Worm (Caenorhabditis elegans) whole organism, L2 larva: Measurements from ENCODE around the gene phf-10.
A peak's percentile ranks its signal among the peaks of the same experiment; 100 is the strongest.

Experiments
- C34F6.9 ChIP-seq: fragments of 150-350 bp; optimal IDR thresholded peaks from 2 replicates; lab custom pipeline; 2014; ENCODE audit warnings: missing biosample characterization, missing genetic modification characterization
- F13H6.1 ChIP-seq: sonication (generic microtip); optimal IDR thresholded peaks from 2 replicates; lab custom pipeline; 2016; ENCODE audit warnings: missing genetic modification characterization, missing compliant biosample characterization
- ZK546.5 ChIP-seq: sonication (generic microtip); optimal IDR thresholded peaks from 2 replicates; lab custom pipeline; 2017; ENCODE audit warnings: missing biosample characterization, missing genetic modification characterization
- alr-1 ChIP-seq: fragments of 150-350 bp; optimal IDR thresholded peaks from 2 replicates; lab custom pipeline; 2014; ENCODE audit warnings: missing biosample characterization, missing genetic modification characterization
- aly-2 ChIP-seq: fragments of 150-350 bp; optimal IDR thresholded peaks from 2 replicates; lab custom pipeline; 2014; ENCODE audit warnings: missing biosample characterization, missing genetic modification characterization
- blmp-1 ChIP-seq: sonication (generic microtip); optimal IDR thresholded peaks from 2 replicates; lab custom pipeline; 2017; ENCODE audit warnings: missing genetic modification characterization, mild to moderate bottlenecking, missing compliant biosample characterization, antibody characterized with exemption, moderate library complexity; ENCODE audit not compliant: insufficient read depth
- ceh-16 ChIP-seq: fragments of 150-350 bp; optimal IDR thresholded peaks from 2 replicates; lab custom pipeline; 2014; ENCODE audit warnings: missing biosample characterization, missing genetic modification characterization
- ceh-82 ChIP-seq: fragments of 150-350 bp; optimal IDR thresholded peaks from 2 replicates; lab custom pipeline; 2014; ENCODE audit warnings: missing biosample characterization, missing genetic modification characterization
- crh-2 ChIP-seq: sonication (generic microtip); optimal IDR thresholded peaks from 2 replicates; lab custom pipeline; 2017; ENCODE audit warnings: missing biosample characterization, missing genetic modification characterization
- dmd-4 ChIP-seq: sonication (generic microtip); optimal IDR thresholded peaks from 2 replicates; lab custom pipeline; 2017; ENCODE audit warnings: missing biosample characterization, missing genetic modification characterization
- egl-27 ChIP-seq: sonication (generic microtip); optimal IDR thresholded peaks from 3 replicates; lab custom pipeline; 2017; ENCODE audit warnings: missing biosample characterization, missing genetic modification reagents, missing genetic modification characterization
- gmeb-1 ChIP-seq: fragments of 150-350 bp; optimal IDR thresholded peaks from 2 replicates; lab custom pipeline; 2014; ENCODE audit warnings: missing biosample characterization, missing genetic modification characterization
- lin-11 ChIP-seq: fragments of 150-350 bp; sonication (generic microtip); optimal IDR thresholded peaks from 2 replicates; lab custom pipeline; 2014; ENCODE audit warnings: missing biosample characterization, missing genetic modification characterization, inconsistent platforms, mixed read lengths
- lin-39 ChIP-seq: fragments of 150-350 bp; optimal IDR thresholded peaks from 2 replicates; lab custom pipeline; 2014; ENCODE audit warnings: missing biosample characterization, missing genetic modification reagents, missing genetic modification characterization
- lsy-2 ChIP-seq, 2 experiments: fragments of 150-350 bp in 1 of 2; sonication (generic microtip) in 1 of 2; optimal IDR thresholded peaks; 2 replicates each; lab custom pipeline; 2014 to 2017; ENCODE audit warnings: missing biosample characterization in 2 of 2, missing genetic modification characterization in 2 of 2
- mab-5 ChIP-seq: fragments of 150-350 bp; optimal IDR thresholded peaks from 2 replicates; lab custom pipeline; 2014; ENCODE audit warnings: missing biosample characterization, missing genetic modification characterization
- mbf-1 ChIP-seq: sonication (generic microtip); optimal IDR thresholded peaks from 2 replicates; lab custom pipeline; 2017; ENCODE audit warnings: missing biosample characterization, missing genetic modification characterization
- mdl-1 ChIP-seq, 2 experiments: fragments of 150-350 bp in 1 of 2; sonication (generic microtip) in 1 of 2; optimal IDR thresholded peaks; 2 replicates each; lab custom pipeline; 2017; ENCODE audit warnings: missing biosample characterization in 2 of 2, missing genetic modification characterization in 2 of 2
- nhr-11 ChIP-seq: fragments of 150-350 bp; optimal IDR thresholded peaks from 2 replicates; lab custom pipeline; 2014; ENCODE audit warnings: missing biosample characterization, missing genetic modification characterization
- nhr-12 ChIP-seq: fragments of 150-350 bp; optimal IDR thresholded peaks from 2 replicates; lab custom pipeline; 2014; ENCODE audit warnings: missing biosample characterization, missing genetic modification characterization
- nhr-129 ChIP-seq: fragments of 150-350 bp; optimal IDR thresholded peaks from 2 replicates; lab custom pipeline; 2014; ENCODE audit warnings: missing biosample characterization, missing genetic modification characterization
- nhr-23 ChIP-seq: fragments of 150-350 bp; optimal IDR thresholded peaks from 2 replicates; lab custom pipeline; 2014; ENCODE audit warnings: missing biosample characterization, missing genetic modification reagents, missing genetic modification characterization
- nhr-6 ChIP-seq: fragments of 150-350 bp; optimal IDR thresholded peaks from 2 replicates; lab custom pipeline; 2014; ENCODE audit warnings: missing biosample characterization, missing genetic modification characterization
- nhr-77 ChIP-seq: fragments of 150-350 bp; optimal IDR thresholded peaks from 2 replicates; lab custom pipeline; 2014; ENCODE audit warnings: missing biosample characterization, missing genetic modification characterization
- peb-1 ChIP-seq: fragments of 150-350 bp; optimal IDR thresholded peaks from 2 replicates; lab custom pipeline; 2014; ENCODE audit warnings: missing biosample characterization, missing genetic modification characterization
- sem-4 ChIP-seq: fragments of 150-350 bp; optimal IDR thresholded peaks from 2 replicates; lab custom pipeline; 2014; ENCODE audit warnings: missing biosample characterization, missing genetic modification reagents, missing genetic modification characterization
- skn-1 ChIP-seq: sonication (generic microtip); optimal IDR thresholded peaks from 2 replicates; lab custom pipeline; 2017; ENCODE audit warnings: missing biosample characterization, missing genetic modification characterization
- sma-3 ChIP-seq: sonication (generic microtip); optimal IDR thresholded peaks from 2 replicates; lab custom pipeline; 2016; ENCODE audit warnings: missing genetic modification reagents, missing genetic modification characterization, missing compliant biosample characterization
- sma-9 ChIP-seq, 2 experiments: fragments of 150-350 bp in 1 of 2; sonication (generic microtip) in 1 of 2; optimal IDR thresholded peaks; 2 replicates each; lab custom pipeline; 2014 to 2016; ENCODE audit warnings: missing genetic modification characterization in 2 of 2, mild to moderate bottlenecking in 1 of 2, missing biosample characterization in 1 of 2, missing compliant biosample characterization in 1 of 2, missing genetic modification reagents in 1 of 2, moderate library complexity in 1 of 2
- snpc-4 ChIP-seq: fragments of 150-350 bp; optimal IDR thresholded peaks from 2 replicates; lab custom pipeline; 2014; ENCODE audit warnings: missing biosample characterization, missing genetic modification characterization
- unc-39 ChIP-seq: fragments of 150-350 bp; optimal IDR thresholded peaks from 2 replicates; lab custom pipeline; 2014; ENCODE audit warnings: missing biosample characterization, missing genetic modification characterization
- zag-1 ChIP-seq: fragments of 150-350 bp; optimal IDR thresholded peaks from 2 replicates; lab custom pipeline; 2014; ENCODE audit warnings: missing biosample characterization, missing genetic modification characterization
- ztf-1 ChIP-seq: fragments of 200-800 bp; sonication (Bioruptor generic); conservative IDR thresholded peaks from 2 replicates; pipeline ENCODE4 v1.3.6; 2022; ENCODE audit warnings: missing genetic modification characterization, missing compliant biosample characterization

Gene phf-10

DNA sequence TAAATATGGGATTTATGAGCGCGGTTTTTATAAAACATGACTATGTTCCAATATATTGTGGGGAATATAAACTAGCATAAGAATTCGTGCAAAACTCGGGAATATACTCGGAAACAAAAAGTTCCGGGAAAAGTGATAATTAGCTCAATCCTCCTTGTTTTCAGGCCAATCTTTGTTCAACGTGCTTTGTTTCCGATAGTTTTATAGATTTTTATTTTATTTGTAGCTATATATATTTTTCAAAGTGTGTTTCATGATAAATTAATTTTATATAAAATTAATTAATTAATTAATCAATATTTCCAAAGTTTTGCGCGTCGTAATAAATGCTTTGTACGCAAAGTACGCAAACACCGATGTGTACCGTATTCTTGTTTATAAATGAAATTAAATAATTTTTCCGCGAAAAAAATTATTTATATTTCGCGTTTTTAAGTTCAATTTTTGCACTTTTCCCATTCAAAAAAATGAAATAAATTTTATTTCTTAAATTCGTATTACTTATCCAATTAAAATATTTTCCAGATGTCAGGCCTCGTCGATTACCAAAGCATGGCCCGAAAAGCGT lies 13.9 kb downstream of the phf-10 start, which contains the start of gene F33E11.2:
Gene F33E11.2 (plus strand): TSS at position 524 of the 568 bp plus-strand sequence.
- TF ChIP-seq ZK546.5 (no peak), C34F6.9 (tag; lab: Kevin White, UChicago) (no peak), zag-1 (no peak), skn-1 (tag; lab: Kevin White, UChicago) (no peak), snpc-4 (tag; lab: Kevin White, UChicago) (no peak)
- TF ChIP-seq, all 48 proteins: peak for 0

ce11 chrV:295802-296201 lies 15.6 kb downstream of the phf-10 start:
- TF ChIP-seq nhr-23 (tag; lab: Kevin White, UChicago) (no peak), dmd-4 (tag; lab: Kevin White, UChicago) (no peak), mdl-1 (tag; optimal IDR thresholded peaks at IDR 0.05; lab: Kevin White, UChicago) (no peak), mab-5 (no peak)

DNA sequence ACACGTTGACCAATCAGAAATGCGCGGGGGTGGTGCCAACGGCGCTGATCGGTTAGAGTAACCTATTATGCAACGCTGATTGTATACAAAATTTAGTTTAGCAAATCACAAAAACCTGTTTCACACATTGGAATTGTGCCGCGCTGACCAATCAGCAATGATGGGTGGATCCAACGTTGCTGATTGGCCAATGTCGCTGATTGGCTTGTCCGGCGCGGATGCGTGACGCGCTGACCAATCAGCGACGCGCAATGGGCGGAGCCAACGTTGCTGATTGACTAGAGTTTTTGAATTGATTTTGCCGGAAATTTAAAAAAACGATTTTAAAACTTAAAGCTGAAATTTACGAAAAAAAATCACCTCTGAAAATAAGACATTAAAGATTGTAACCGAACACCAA lies 26.1 kb downstream of the phf-10 start:
- no peak for TF ChIP-seq unc-39
- TF ChIP-seq dmd-4 (tag; lab: Kevin White, UChicago): no peak
- no peak for TF ChIP-seq sma-3 (GFP tag; lab: Kevin White, UChicago)
- no peak for TF ChIP-seq blmp-1
- no peak for TF ChIP-seq nhr-23 (tag; lab: Kevin White, UChicago)
- no peak for TF ChIP-seq ceh-16
- no peak for TF ChIP-seq aly-2

- peak; percentile 38 for TF ChIP-seq nhr-129 (tag; lab: Kevin White, UChicago)
- TF ChIP-seq F13H6.1 (tag; lab: Kevin White, UChicago): peak; percentile 58
- TF ChIP-seq lsy-2 (tag; optimal IDR thresholded peaks at IDR 0.05; lab: Kevin White, UChicago): peak in 1 of 2 experiments; percentile 21
- TF ChIP-seq crh-2 (tag; lab: Kevin White, UChicago): no peak
- peak; percentile 24 for TF ChIP-seq sma-9 (GFP tag; optimal IDR thresholded peaks at IDR 0.05; lab: Kevin White, UChicago)
- TF ChIP-seq sma-9 (tag; optimal IDR thresholded peaks at IDR 0.05; lab: Kevin White, UChicago): no peak
- TF ChIP-seq, all 48 proteins: peak for 4
Measured at ce11 chrV:284808-285207, 26.6 kb downstream of the phf-10 start.

ce11 chrV:283953-284352 lies 27.4 kb downstream of the phf-10 start:
- no peak for TF ChIP-seq nhr-6 (tag; lab: Kevin White, UChicago)
- TF ChIP-seq nhr-129 (tag; lab: Kevin White, UChicago): no peak
- no peak for TF ChIP-seq mdl-1 (tag; optimal IDR thresholded peaks at IDR 0.05; lab: Kevin White, UChicago)
- no peak for TF ChIP-seq crh-2 (tag; lab: Kevin White, UChicago)
- TF ChIP-seq nhr-11 (tag; lab: Kevin White, UChicago): no peak
- TF ChIP-seq egl-27 (tag; lab: Kevin White, UChicago): no peak
- TF ChIP-seq mbf-1 (tag; lab: Kevin White, UChicago): no peak

DNA sequence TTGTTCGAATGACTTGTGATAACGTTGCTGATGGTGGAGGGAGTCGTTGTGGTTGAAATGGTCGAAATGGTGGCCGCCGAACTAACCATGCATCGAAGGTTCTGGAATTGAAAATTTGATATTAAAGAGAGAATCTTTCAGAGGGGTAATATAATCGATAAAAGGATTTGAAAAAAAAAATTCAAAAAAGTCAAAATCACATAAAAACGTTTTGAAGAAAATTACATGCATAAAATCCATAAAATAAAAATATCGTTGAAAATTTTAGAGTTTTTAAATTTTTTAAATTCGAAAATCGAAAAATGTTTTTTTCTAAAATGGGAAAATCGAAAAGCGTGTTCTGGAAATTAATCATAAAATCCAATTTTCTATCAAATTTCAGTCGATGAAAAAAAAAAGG lies 29.7 kb downstream of the phf-10 start, which contains the start of gene npr-5:
Gene npr-5 (minus strand): TSS at position 101 of the 400 bp plus-strand sequence.
- TF ChIP-seq gmeb-1 (tag; lab: Kevin White, UChicago): no peak
- no peak for TF ChIP-seq crh-2 (tag; lab: Kevin White, UChicago)
- no peak for TF ChIP-seq nhr-12
- TF ChIP-seq ceh-82 (tag; lab: Kevin White, UChicago): no peak
- no peak for TF ChIP-seq alr-1 (tag; lab: Kevin White, UChicago)
- no peak for TF ChIP-seq lin-39
- TF ChIP-seq dmd-4 (tag; lab: Kevin White, UChicago): no peak
- no peak for TF ChIP-seq lin-11 (tag; lab: Kevin White, UChicago)
- no peak for TF ChIP-seq sma-9 (GFP tag; optimal IDR thresholded peaks at IDR 0.05; lab: Kevin White, UChicago)
- TF ChIP-seq sma-9 (tag; optimal IDR thresholded peaks at IDR 0.05; lab: Kevin White, UChicago): no peak
- TF ChIP-seq sem-4 (tag; lab: Kevin White, UChicago): no peak
- no peak for TF ChIP-seq peb-1
- no peak for TF ChIP-seq nhr-11 (tag; lab: Kevin White, UChicago)
- TF ChIP-seq nhr-77 (tag; lab: Kevin White, UChicago): no peak
- no peak for TF ChIP-seq C34F6.9 (tag; lab: Kevin White, UChicago)
- no peak for TF ChIP-seq blmp-1
- no peak for TF ChIP-seq ztf-1 (GFP tag; lab: Robert Waterston, UW)
- TF ChIP-seq mdl-1 (tag; optimal IDR thresholded peaks at IDR 0.05; lab: Kevin White, UChicago): no peak
